Worm (Caenorhabditis elegans) whole organism, L3 larva: ENCODE results near the gene fbxa-56.

Experiments
- ceh-16 ChIP-seq: sonication (generic microtip); optimal IDR thresholded peaks from 2 replicates; lab custom pipeline; 2017; ENCODE audit warnings: missing biosample characterization, missing genetic modification characterization
- elt-1 ChIP-seq: fragments of 150-350 bp; optimal IDR thresholded peaks from 2 replicates; lab custom pipeline; 2014; ENCODE audit warnings: missing biosample characterization, missing genetic modification characterization
- elt-3 ChIP-seq, 3 experiments: fragments of 150-350 bp in 1 of 3; sonication (generic microtip) in 2 of 3; optimal IDR thresholded peaks; 2 replicates in 2 of 3; 4 replicates in 1 of 3; lab custom pipeline; 2014 to 2017; ENCODE audit warnings: missing biosample characterization in 3 of 3, missing genetic modification characterization in 3 of 3
- fos-1 ChIP-seq: fragments of 150-350 bp; optimal IDR thresholded peaks from 2 replicates; lab custom pipeline; 2014; ENCODE audit warnings: missing biosample characterization, missing genetic modification characterization
- jun-1 ChIP-seq: fragments of 150-350 bp; optimal IDR thresholded peaks from 2 replicates; lab custom pipeline; 2014; ENCODE audit warnings: missing biosample characterization, missing genetic modification reagents, missing genetic modification characterization
- nhr-11 ChIP-seq: fragments of 150-350 bp; optimal IDR thresholded peaks from 2 replicates; lab custom pipeline; 2014; ENCODE audit warnings: missing biosample characterization, missing genetic modification characterization
- nhr-12 ChIP-seq: fragments of 150-350 bp; optimal IDR thresholded peaks from 2 replicates; lab custom pipeline; 2014; ENCODE audit warnings: missing biosample characterization, missing genetic modification characterization
- nhr-237 ChIP-seq: fragments of 150-350 bp; optimal IDR thresholded peaks from 2 replicates; lab custom pipeline; 2014; ENCODE audit warnings: missing biosample characterization, missing genetic modification characterization
- snpc-4 ChIP-seq: fragments of 150-350 bp; optimal IDR thresholded peaks from 2 replicates; lab custom pipeline; 2014; ENCODE audit warnings: missing biosample characterization, missing genetic modification characterization
- ztf-11 ChIP-seq: fragments of 150-350 bp; optimal IDR thresholded peaks from 2 replicates; lab custom pipeline; 2014; ENCODE audit warnings: missing biosample characterization, missing genetic modification characterization

- TF ChIP-seq ztf-11 (tag; lab: Kevin White, UChicago) (no peak), elt-1 (tag; lab: Kevin White, UChicago) (no peak), snpc-4 (tag; lab: Kevin White, UChicago) (no peak), elt-3 (tag; optimal IDR thresholded peaks at IDR 0.05; lab: Kevin White, UChicago) (no peak), jun-1 (tag; lab: Kevin White, UChicago) (no peak), nhr-12 (tag; lab: Kevin White, UChicago) (no peak), nhr-237 (no peak), ceh-16 (no peak), nhr-11 (tag; lab: Kevin White, UChicago) (no peak), fos-1 (tag; lab: Kevin White, UChicago) (no peak)
Measured at ce11 chrIII:916897-917296, 21.0 kb downstream of the fbxa-56 start, which contains the start of gene idpp-13.
